Worm (Caenorhabditis elegans) whole organism, late embryonic: ENCODE data around the gene Y116A8C.470.

Experiments used
- C38D4.7 ChIP-seq: fragments of 200-800 bp; sonication (Bioruptor generic); optimal IDR thresholded peaks from 2 replicates; lab custom pipeline; 2018; ENCODE audit warnings: mild to moderate bottlenecking, missing genetic modification characterization, moderate library complexity, missing compliant biosample characterization
- F13H6.1 ChIP-seq: sonication (generic microtip); optimal IDR thresholded peaks from 2 replicates; lab custom pipeline; 2016; ENCODE audit warnings: missing genetic modification characterization, missing compliant biosample characterization
- K02D7.2 ChIP-seq: sonication (generic microtip); optimal IDR thresholded peaks from 2 replicates; lab custom pipeline; 2017; ENCODE audit warnings: mild to moderate bottlenecking, missing genetic modification characterization, missing compliant biosample characterization
- ceh-19 ChIP-seq: fragments of 200-800 bp; sonication (Bioruptor generic); optimal IDR thresholded peaks from 2 replicates; lab custom pipeline; 2018; ENCODE audit warnings: mild to moderate bottlenecking, missing genetic modification characterization, missing compliant biosample characterization
- ceh-2 ChIP-seq: sonication (generic microtip); optimal IDR thresholded peaks from 2 replicates; lab custom pipeline; 2016; ENCODE audit warnings: missing genotype, missing genetic modification characterization, missing compliant biosample characterization
- ceh-30 ChIP-seq: fragments of 150-350 bp; optimal IDR thresholded peaks from 2 replicates; lab custom pipeline; 2014; ENCODE audit warnings: missing biosample characterization, missing genetic modification characterization
- dve-1 ChIP-seq: sonication (generic microtip); optimal IDR thresholded peaks from 2 replicates; lab custom pipeline; 2017; ENCODE audit warnings: antibody characterized with exemption, mild to moderate bottlenecking, missing genetic modification characterization, missing compliant biosample characterization
- fkh-10 ChIP-seq: fragments of 150-350 bp; optimal IDR thresholded peaks from 2 replicates; lab custom pipeline; 2014; ENCODE audit warnings: missing biosample characterization, missing genetic modification reagents, missing genetic modification characterization
- nhr-11 ChIP-seq: fragments of 150-350 bp; optimal IDR thresholded peaks from 2 replicates; lab custom pipeline; 2014; ENCODE audit warnings: missing biosample characterization, missing genetic modification characterization
- npax-4 ChIP-seq: sonication (generic microtip); optimal IDR thresholded peaks from 2 replicates; lab custom pipeline; 2016; ENCODE audit warnings: missing genetic modification characterization, missing compliant biosample characterization
- pqm-1 ChIP-seq: sonication (generic microtip); optimal IDR thresholded peaks from 2 replicates; lab custom pipeline; 2016; ENCODE audit warnings: missing genetic modification characterization, missing compliant biosample characterization
- tbx-2 ChIP-seq: sonication (generic microtip); optimal IDR thresholded peaks from 2 replicates; lab custom pipeline; 2016; ENCODE audit warnings: missing genetic modification characterization, missing compliant biosample characterization

- no peak for TF ChIP-seq fkh-10 (GFP tag; lab: Kevin White, UChicago)
- no peak for TF ChIP-seq K02D7.2 (tag; lab: Kevin White, UChicago)
- no peak for TF ChIP-seq pqm-1 (tag; lab: Kevin White, UChicago)
- no peak for TF ChIP-seq npax-4 (tag; lab: Kevin White, UChicago)
- TF ChIP-seq ceh-19 (GFP tag; lab: Kevin White, UChicago): no peak
- TF ChIP-seq nhr-11: no peak
- no peak for TF ChIP-seq ceh-2 (tag; lab: Kevin White, UChicago)
- TF ChIP-seq F13H6.1 (tag; lab: Kevin White, UChicago): no peak
- TF ChIP-seq ceh-30 (tag; lab: Kevin White, UChicago): no peak
- TF ChIP-seq C38D4.7 (GFP tag; lab: Kevin White, UChicago): no peak
- TF ChIP-seq dve-1 (tag; lab: Kevin White, UChicago): no peak
- no peak for TF ChIP-seq tbx-2 (tag; lab: Kevin White, UChicago)
Observed at ce11 chrIV:16952389-16952788, 33.3 kb upstream of the Y116A8C.470 start.
